Worm (Caenorhabditis elegans) whole organism, L4 larva: ENCODE data around the gene Y75B8A.25.

Experiments used
- R02D3.7 ChIP-seq: fragments of 150-350 bp; sonication (generic microtip); optimal IDR thresholded peaks from 3 replicates; lab custom pipeline; 2014; ENCODE audit warnings: missing biosample characterization, missing genetic modification characterization
- ZK337.2 ChIP-seq: fragments of 200-800 bp; sonication (Bioruptor generic); IDR thresholded peaks from 2 replicates; pipeline ENCODE4 v1.3.6; 2022; ENCODE audit warnings: missing genetic modification reagents, missing genetic modification characterization, missing compliant biosample characterization
- ama-1 ChIP-seq: fragments of 150-350 bp; optimal IDR thresholded peaks from 2 replicates; lab custom pipeline; 2014; ENCODE audit warnings: inconsistent platforms, mixed read lengths
- ceh-28 ChIP-seq: fragments of 150-350 bp; optimal IDR thresholded peaks from 2 replicates; lab custom pipeline; 2014; ENCODE audit warnings: missing biosample characterization, missing genetic modification reagents, missing genetic modification characterization
- ceh-32 ChIP-seq: sonication (generic microtip); optimal IDR thresholded peaks from 2 replicates; lab custom pipeline; 2016; ENCODE audit warnings: mild to moderate bottlenecking, missing genetic modification characterization, missing compliant biosample characterization; ENCODE audit not compliant: poor library complexity
- ces-1 ChIP-seq: fragments of 150-350 bp; sonication (generic microtip); optimal IDR thresholded peaks from 4 replicates; lab custom pipeline; 2014; ENCODE audit warnings: missing biosample characterization, missing genetic modification reagents, missing genetic modification characterization
- cey-2 ChIP-seq: sonication (generic microtip); optimal IDR thresholded peaks from 3 replicates; lab custom pipeline; 2017; ENCODE audit warnings: missing genetic modification characterization, mild to moderate bottlenecking, missing compliant biosample characterization, antibody characterized with exemption, borderline replicate concordance; ENCODE audit not compliant: insufficient read depth
- ctbp-1 ChIP-seq: fragments of 200-800 bp; sonication (Bioruptor generic); IDR thresholded peaks from 2 replicates; pipeline ENCODE4 v1.3.6; 2022; ENCODE audit warnings: missing genetic modification reagents, missing genetic modification characterization, missing compliant biosample characterization
- dmd-9 ChIP-seq: fragments of 200-800 bp; sonication (Bioruptor generic); IDR thresholded peaks from 2 replicates; pipeline ENCODE4 v1.3.6; 2022; ENCODE audit warnings: missing genetic modification reagents, missing genetic modification characterization, missing compliant biosample characterization
- duxl-1 ChIP-seq: sonication (generic microtip); optimal IDR thresholded peaks from 2 replicates; lab custom pipeline; 2016; ENCODE audit warnings: mild to moderate bottlenecking, missing genetic modification characterization, moderate library complexity, missing compliant biosample characterization; ENCODE audit not compliant: poor library complexity
- dve-1 ChIP-seq: sonication (generic microtip); optimal IDR thresholded peaks from 2 replicates; lab custom pipeline; 2017; ENCODE audit warnings: antibody characterized with exemption, mild to moderate bottlenecking, missing genetic modification characterization, missing compliant biosample characterization; ENCODE audit not compliant: insufficient read depth
- egl-43 ChIP-seq: fragments of 200-800 bp; sonication (Bioruptor generic); IDR thresholded peaks from 2 replicates; pipeline ENCODE4 v1.3.6; 2022; ENCODE audit warnings: missing genetic modification reagents, missing genetic modification characterization, missing compliant biosample characterization
- fkh-10 ChIP-seq: fragments of 150-350 bp; optimal IDR thresholded peaks from 2 replicates; lab custom pipeline; 2014; ENCODE audit warnings: missing biosample characterization, missing genetic modification reagents, missing genetic modification characterization
- gei-8 ChIP-seq: fragments of 200-800 bp; sonication (Bioruptor generic); optimal IDR thresholded peaks from 2 replicates; lab custom pipeline; 2018; ENCODE audit warnings: mild to moderate bottlenecking, missing genetic modification characterization, missing compliant biosample characterization
- hlh-11 ChIP-seq: fragments of 200-800 bp; sonication (Bioruptor generic); optimal IDR thresholded peaks from 2 replicates; lab custom pipeline; 2018; ENCODE audit warnings: mild to moderate bottlenecking, missing genetic modification characterization, missing compliant biosample characterization
- lin-13 ChIP-seq: fragments of 150-350 bp; optimal IDR thresholded peaks from 2 replicates; lab custom pipeline; 2014; ENCODE audit warnings: missing biosample characterization, missing genetic modification reagents, missing genetic modification characterization
- lin-15B ChIP-seq: fragments of 150-350 bp; sonication (generic microtip); optimal IDR thresholded peaks from 3 replicates; lab custom pipeline; 2014; ENCODE audit warnings: missing biosample characterization, missing genetic modification characterization
- lin-29 ChIP-seq: fragments of 200-800 bp; sonication (Bioruptor generic); IDR thresholded peaks from 2 replicates; pipeline ENCODE4 v1.3.6; 2022; ENCODE audit warnings: missing genetic modification reagents, missing genetic modification characterization, missing compliant biosample characterization
- lsy-2 ChIP-seq, 2 experiments: fragments of 150-350 bp in 1 of 2; sonication (generic microtip) in 1 of 2; optimal IDR thresholded peaks; 2 replicates each; lab custom pipeline; 2014 to 2017; ENCODE audit warnings: missing biosample characterization in 2 of 2, missing genetic modification characterization in 2 of 2
- madf-9 ChIP-seq: fragments of 200-800 bp; sonication (Bioruptor generic); conservative IDR thresholded peaks from 2 replicates; pipeline ENCODE4 v1.3.6; 2022; ENCODE audit warnings: missing genetic modification reagents, missing genetic modification characterization, missing compliant biosample characterization
- mep-1 ChIP-seq: fragments of 150-350 bp; sonication (generic microtip); optimal IDR thresholded peaks from 3 replicates; lab custom pipeline; 2014; ENCODE audit warnings: missing biosample characterization, missing genetic modification characterization
- mes-2 ChIP-seq: sonication (generic microtip); optimal IDR thresholded peaks from 2 replicates; lab custom pipeline; 2016; ENCODE audit warnings: missing genotype, mild to moderate bottlenecking, missing genetic modification characterization, missing compliant biosample characterization; ENCODE audit not compliant: poor library complexity, severe bottlenecking
- mxl-3 ChIP-seq: fragments of 200-800 bp; sonication (Bioruptor generic); optimal IDR thresholded peaks from 2 replicates; lab custom pipeline; 2018; ENCODE audit warnings: mild to moderate bottlenecking, missing genetic modification characterization, missing compliant biosample characterization
- nhr-102 ChIP-seq: sonication (generic microtip); optimal IDR thresholded peaks from 2 replicates; lab custom pipeline; 2016; ENCODE audit warnings: mild to moderate bottlenecking, missing genetic modification characterization, moderate library complexity, missing compliant biosample characterization
- nhr-28 ChIP-seq: fragments of 150-350 bp; optimal IDR thresholded peaks from 2 replicates; lab custom pipeline; 2014; ENCODE audit warnings: missing biosample characterization, missing genetic modification characterization
- nhr-41 ChIP-seq: fragments of 200-800 bp; sonication (Bioruptor generic); IDR thresholded peaks from 2 replicates; pipeline ENCODE4 v1.3.6; 2022; ENCODE audit warnings: missing genetic modification reagents, missing genetic modification characterization, missing compliant biosample characterization
- nhr-42 ChIP-seq: fragments of 200-800 bp; sonication (Bioruptor generic); IDR thresholded peaks from 2 replicates; pipeline ENCODE4 v1.3.6; 2022; ENCODE audit warnings: missing genetic modification characterization, missing compliant biosample characterization
- nhr-76 ChIP-seq: fragments of 150-350 bp; optimal IDR thresholded peaks from 2 replicates; lab custom pipeline; 2014; ENCODE audit warnings: missing biosample characterization, missing genetic modification characterization
- nhr-77 ChIP-seq: fragments of 150-350 bp; optimal IDR thresholded peaks from 2 replicates; lab custom pipeline; 2014; ENCODE audit warnings: missing biosample characterization, missing genetic modification characterization
- pha-4 ChIP-seq, 2 experiments: fragments of 150-350 bp in 1 of 2; fragments of 200-800 bp in 1 of 2; sonication (Bioruptor generic) in 1 of 2; IDR thresholded peaks in 1 of 2; optimal IDR thresholded peaks in 1 of 2; 2 replicates each; pipeline versions ENCODE4 v1.3.6 to Lab custom; 2014 to 2022; ENCODE audit warnings: missing genetic modification characterization in 2 of 2, missing genetic modification reagents in 2 of 2, missing biosample characterization in 1 of 2, missing compliant biosample characterization in 1 of 2
- pqm-1 ChIP-seq: sonication (generic microtip); optimal IDR thresholded peaks from 2 replicates; lab custom pipeline; 2017; ENCODE audit warnings: missing biosample characterization, missing genetic modification characterization
- set-16 ChIP-seq: fragments of 200-800 bp; sonication (Bioruptor generic); IDR thresholded peaks from 2 replicates; pipeline ENCODE4 v1.3.6; 2022; ENCODE audit warnings: missing genetic modification reagents, missing genetic modification characterization, missing compliant biosample characterization
- snpc-1.2 ChIP-seq: fragments of 200-800 bp; sonication (Bioruptor generic); IDR thresholded peaks from 2 replicates; pipeline ENCODE4 v1.3.6; 2022; ENCODE audit warnings: missing genetic modification reagents, missing genetic modification characterization, missing compliant biosample characterization
- snpc-4 ChIP-seq: fragments of 150-350 bp; optimal IDR thresholded peaks from 2 replicates; lab custom pipeline; 2014; ENCODE audit warnings: missing biosample characterization, missing genetic modification characterization
- spr-3 ChIP-seq: fragments of 200-800 bp; sonication (Bioruptor generic); optimal IDR thresholded peaks from 2 replicates; lab custom pipeline; 2018; ENCODE audit warnings: mild to moderate bottlenecking, missing genetic modification characterization, missing compliant biosample characterization
- unc-62 ChIP-seq, 3 experiments: fragments of 150-350 bp in 1 of 3; sonication (generic microtip); optimal IDR thresholded peaks in 2 of 3; peaks in 1 of 3; 1 replicate in 1 of 3; 2 replicates in 2 of 3; lab custom pipeline; 2014 to 2017; ENCODE audit warnings: missing biosample characterization in 3 of 3, missing genetic modification characterization in 3 of 3, missing genetic modification reagents in 3 of 3, missing genotype in 1 of 3
- ztf-7 ChIP-seq: fragments of 150-350 bp; optimal IDR thresholded peaks from 2 replicates; lab custom pipeline; 2014; ENCODE audit warnings: missing biosample characterization, missing genetic modification characterization

Gene Y75B8A.25

DNA sequence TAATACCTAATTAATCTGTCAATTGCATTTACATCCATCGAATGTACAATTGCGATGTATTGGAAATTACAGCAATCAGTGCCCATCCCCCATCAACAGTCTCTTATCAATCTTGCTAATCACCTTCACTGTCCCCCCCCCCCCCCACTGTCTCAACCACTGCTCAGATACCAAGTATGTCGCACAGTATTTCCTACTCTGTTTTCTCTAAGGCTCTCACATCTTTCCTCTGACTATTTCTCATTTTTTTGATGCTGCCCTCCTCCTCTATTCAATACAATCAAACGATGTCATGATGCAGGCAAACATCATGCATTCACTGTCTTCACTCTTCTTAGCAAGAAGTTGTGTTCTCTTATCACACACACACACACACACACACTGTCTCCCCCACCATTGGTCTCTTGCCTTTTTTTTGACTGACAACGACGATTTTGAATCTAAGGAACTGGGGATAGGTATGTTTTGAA is 53.7 kb downstream of the Y75B8A.25 start, which contains the start of the genes zip-12 and Y75B8A.63 (continued):
- TF ChIP-seq nhr-76 (tag; lab: Kevin White, UChicago) (no peak), ceh-32 (tag; lab: Kevin White, UChicago) (no peak), snpc-1.2 (GFP tag; lab: Robert Waterston, UW) (no peak), R02D3.7 (no peak), dmd-9 (GFP tag; lab: Robert Waterston, UW) (no peak), ctbp-1 (no peak), duxl-1 (tag; lab: Kevin White, UChicago) (no peak), gei-8 (GFP tag; lab: Kevin White, UChicago) (peak; percentile 18), nhr-28 (peak; percentile 85), nhr-42 (GFP tag; lab: Robert Waterston, UW) (no peak), cey-2 (no peak), madf-9 (GFP tag; lab: Robert Waterston, UW) (no peak), pqm-1 (tag; lab: Kevin White, UChicago) (peak; percentile 52), nhr-102 (tag; lab: Kevin White, UChicago) (no peak), lin-15B (tag; lab: Kevin White, UChicago) (no peak), nhr-41 (GFP tag; lab: Robert Waterston, UW) (no peak), mep-1 (tag; lab: Kevin White, UChicago) (peak; percentile 47), spr-3 (GFP tag; lab: Kevin White, UChicago) (no peak), unc-62 (GFP tag; optimal IDR thresholded peaks at IDR 0.05 in 1 of 2; lab: Kevin White, UChicago) (no peak), unc-62 (tag; optimal IDR thresholded peaks at IDR 0.05; lab: Kevin White, UChicago) (no peak), set-16 (peak; percentile 54), pha-4 (GFP tag; IDR thresholded peaks at IDR 0.05; lab: Robert Waterston, UW) (0 out of 2 replicates have a peak, but pooled peaks have one; percentile 31), pha-4 (tag; optimal IDR thresholded peaks at IDR 0.05; lab: Kevin White, UChicago) (no peak), ztf-7 (no peak), fkh-10 (GFP tag; lab: Kevin White, UChicago) (no peak), ama-1 (no peak), ceh-28 (tag; lab: Kevin White, UChicago) (no peak), mxl-3 (peak; percentile 28), hlh-11 (peak; percentile 90), lsy-2 (tag; optimal IDR thresholded peaks at IDR 0.05; lab: Kevin White, UChicago) (peak in 1 of 2 experiments; percentile 36), nhr-77 (tag; lab: Kevin White, UChicago) (no peak)

- TF ChIP-seq lin-13 (GFP tag; lab: Kevin White, UChicago) (no peak), snpc-4 (no peak), ces-1 (GFP tag; lab: Kevin White, UChicago) (no peak), nhr-41 (GFP tag; lab: Robert Waterston, UW) (no peak), mes-2 (tag; lab: Kevin White, UChicago) (no peak), dve-1 (tag; lab: Kevin White, UChicago) (no peak), dmd-9 (GFP tag; lab: Robert Waterston, UW) (no peak), ZK337.2 (GFP tag; lab: Robert Waterston, UW) (no peak), lin-29 (GFP tag; lab: Robert Waterston, UW) (no peak), egl-43 (no peak)
Observed at ce11 chrIII:12331300-12331699, 57.5 kb downstream of the Y75B8A.25 start.
